Worm (Caenorhabditis elegans): ENCODE measurements around the gene lact-6.

DNA sequence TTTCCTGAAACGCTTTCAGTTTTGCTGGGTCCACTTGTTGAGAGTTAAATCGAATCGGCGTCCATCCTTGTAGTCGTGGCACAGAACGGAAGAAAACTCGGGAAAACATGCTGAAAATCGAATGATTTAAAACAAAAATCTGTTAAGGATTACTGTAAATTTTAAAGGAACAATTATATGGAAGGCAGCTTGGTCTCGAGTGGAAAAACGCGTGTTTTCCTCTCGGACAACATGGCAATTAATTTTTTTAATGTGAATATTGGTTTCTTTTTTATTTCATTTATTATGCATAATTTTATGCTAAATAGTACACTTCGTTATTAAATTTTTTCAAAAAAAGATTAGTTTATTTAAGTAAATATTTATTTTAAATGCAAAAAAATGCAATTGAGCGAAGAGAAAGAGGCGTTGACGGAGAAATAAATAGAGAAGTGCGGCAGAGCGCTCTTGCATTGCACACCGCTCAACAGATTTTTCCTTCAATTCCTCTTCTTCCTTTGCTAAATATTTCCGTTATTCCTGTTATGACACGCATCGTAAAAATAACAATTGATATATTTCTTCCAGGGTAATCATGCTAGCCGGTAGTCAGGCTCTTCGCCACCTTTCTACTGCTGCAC lies 51.0 kb downstream of the lact-6 start, which contains the start of the genes C30H6.9 and dlat-2:
- TF ChIP-seq ama-1 (optimal IDR thresholded peaks at IDR 0.05) = no peak
- no peak for TF ChIP-seq flt-1 (GFP tag; IDR thresholded peaks at IDR 0.05)
- no peak for TF ChIP-seq tra-4 (tag; optimal IDR thresholded peaks at IDR 0.05)
- TF ChIP-seq tbx-37 (GFP tag; conservative IDR thresholded peaks at IDR 0.05) = no peak
- TF ChIP-seq ceh-13 (GFP tag; optimal IDR thresholded peaks at IDR 0.05) = no peak
- TF ChIP-seq tbx-11 (GFP tag; IDR thresholded peaks at IDR 0.05) = no peak
- no peak for TF ChIP-seq hmbx-1 (tag; optimal IDR thresholded peaks at IDR 0.05)
- TF ChIP-seq pes-1 (GFP tag; IDR thresholded peaks at IDR 0.05) = no peak
- no peak for TF ChIP-seq aly-1 (tag; optimal IDR thresholded peaks at IDR 0.05)
- TF ChIP-seq hmg-4 (GFP tag; optimal IDR thresholded peaks at IDR 0.05) = no peak
- TF ChIP-seq scrt-1 (GFP tag; IDR thresholded peaks at IDR 0.05) = no peak
